Worm (Caenorhabditis elegans) whole organism, L4 larva: ENCODE results near the gene T15H9.5.

Experiments used
- ZK546.5 ChIP-seq, 2 experiments: sonication (generic microtip); optimal IDR thresholded peaks; 2 replicates each; lab custom pipeline; 2017; ENCODE audit warnings: missing biosample characterization in 2 of 2, missing genetic modification characterization in 2 of 2
- ceh-28 ChIP-seq: fragments of 150-350 bp; optimal IDR thresholded peaks from 2 replicates; lab custom pipeline; 2014; ENCODE audit warnings: missing biosample characterization, missing genetic modification reagents, missing genetic modification characterization
- ceh-82 ChIP-seq: sonication (generic microtip); optimal IDR thresholded peaks from 2 replicates; lab custom pipeline; 2017; ENCODE audit warnings: missing biosample characterization, missing genetic modification characterization
- lin-13 ChIP-seq: fragments of 150-350 bp; optimal IDR thresholded peaks from 2 replicates; lab custom pipeline; 2014; ENCODE audit warnings: missing biosample characterization, missing genetic modification reagents, missing genetic modification characterization
- lin-15B ChIP-seq: fragments of 150-350 bp; sonication (generic microtip); optimal IDR thresholded peaks from 3 replicates; lab custom pipeline; 2014; ENCODE audit warnings: missing biosample characterization, missing genetic modification characterization
- lir-3 ChIP-seq: sonication (generic microtip); optimal IDR thresholded peaks from 2 replicates; lab custom pipeline; 2016; ENCODE audit warnings: mild to moderate bottlenecking, missing genetic modification characterization, missing compliant biosample characterization
- nhr-11 ChIP-seq: fragments of 150-350 bp; optimal IDR thresholded peaks from 2 replicates; lab custom pipeline; 2014; ENCODE audit warnings: missing biosample characterization, missing genetic modification characterization
- rbr-2 ChIP-seq: sonication (generic microtip); optimal IDR thresholded peaks from 2 replicates; lab custom pipeline; 2016; ENCODE audit warnings: missing genotype, missing genetic modification characterization, missing compliant biosample characterization
- skn-1 ChIP-seq: fragments of 150-350 bp; optimal IDR thresholded peaks from 2 replicates; lab custom pipeline; 2014; ENCODE audit warnings: missing biosample characterization, missing genetic modification characterization

- no peak for TF ChIP-seq lin-13 (GFP tag; lab: Kevin White, UChicago)
- TF ChIP-seq lir-3 = no peak
- TF ChIP-seq ceh-82 (tag; lab: Kevin White, UChicago) = no peak
- no peak for TF ChIP-seq ZK546.5 (tag; optimal IDR thresholded peaks at IDR 0.05; lab: Kevin White, UChicago)
- TF ChIP-seq skn-1 = no peak
- TF ChIP-seq nhr-11 (tag; lab: Kevin White, UChicago) = peak; percentile 24
- no peak for TF ChIP-seq rbr-2 (tag; lab: Kevin White, UChicago)
- TF ChIP-seq ceh-28 (tag; lab: Kevin White, UChicago) = no peak
- no peak for TF ChIP-seq lin-15B (tag; lab: Kevin White, UChicago)
Observed at ce11 chrII:9619995-9620535, 8.8 kb upstream of the T15H9.5 start.
